Fruit fly (Drosophila melanogaster) whole organism, embryonic: Measurements from ENCODE around the gene CG43672.

Source experiments
- Aef1 ChIP-seq: fragments of 200-800 bp; sonication (Bioruptor generic); IDR thresholded peaks from 3 replicates; pipeline ENCODE4 v1.3.6; 2022; ENCODE audit warnings: missing biosample characterization, missing genetic modification characterization
- Atf-2 ChIP-seq: fragments of 200-800 bp; sonication (Bioruptor generic); optimal IDR thresholded peaks from 2 replicates; lab custom pipeline; 2016; ENCODE audit warnings: missing biosample characterization, missing genetic modification characterization
- Blimp-1 ChIP-seq: fragments of 200-800 bp; sonication (Bioruptor generic); optimal IDR thresholded peaks from 3 replicates; lab custom pipeline; 2018; ENCODE audit warnings: missing biosample characterization, missing genetic modification characterization, mild to moderate bottlenecking, moderate library complexity, missing genetic modification reagents
- CG12155 ChIP-seq: fragments of 200-800 bp; sonication (Bioruptor generic); optimal IDR thresholded peaks from 3 replicates; lab custom pipeline; 2016; ENCODE audit warnings: missing biosample characterization, missing genetic modification characterization
- CG12659 ChIP-seq: fragments of 200-800 bp; sonication (Bioruptor generic); optimal IDR thresholded peaks from 3 replicates; lab custom pipeline; 2017; ENCODE audit warnings: mild to moderate bottlenecking, missing biosample characterization, missing genetic modification reagents, missing genetic modification characterization
- CG13123 ChIP-seq: fragments of 200-800 bp; sonication (Bioruptor generic); optimal IDR thresholded peaks from 2 replicates; lab custom pipeline; 2016; ENCODE audit warnings: missing biosample characterization, missing genetic modification characterization
- CG13296 ChIP-seq: fragments of 200-800 bp; sonication (Bioruptor generic); optimal IDR thresholded peaks from 3 replicates; lab custom pipeline; 2018; ENCODE audit warnings: missing biosample characterization, mild to moderate bottlenecking, missing genetic modification characterization
- CG13424 ChIP-seq: fragments of 200-800 bp; sonication (Bioruptor generic); optimal IDR thresholded peaks from 2 replicates; lab custom pipeline; 2019; ENCODE audit warnings: missing biosample characterization, mild to moderate bottlenecking, missing genetic modification characterization, moderate library complexity
- CG14441 ChIP-seq: fragments of 200-800 bp; sonication (Bioruptor generic); IDR thresholded peaks from 2 replicates; pipeline ENCODE4 v1.3.6; 2022; ENCODE audit warnings: missing biosample characterization, missing genetic modification characterization
- CG14710 ChIP-seq: fragments of 200-800 bp; sonication (Bioruptor generic); optimal IDR thresholded peaks from 3 replicates; lab custom pipeline; 2019; ENCODE audit warnings: missing biosample characterization, mild to moderate bottlenecking, missing genetic modification characterization, moderate library complexity
- CG15601 ChIP-seq: fragments of 200-800 bp; sonication (Bioruptor generic); optimal IDR thresholded peaks from 3 replicates; lab custom pipeline; 2019; ENCODE audit warnings: missing biosample characterization, mild to moderate bottlenecking, missing genetic modification characterization, moderate library complexity
- CG17328 ChIP-seq: fragments of 200-800 bp; sonication (Bioruptor generic); IDR thresholded peaks from 2 replicates; pipeline ENCODE4 v1.3.6; 2022; ENCODE audit warnings: missing biosample characterization, missing genetic modification characterization
- CG17912 ChIP-seq: fragments of 200-800 bp; sonication (Bioruptor generic); optimal IDR thresholded peaks from 2 replicates; lab custom pipeline; 2018; ENCODE audit warnings: missing biosample characterization, mild to moderate bottlenecking, missing genetic modification characterization
- CG32767 ChIP-seq: fragments of 200-800 bp; sonication (Bioruptor generic); IDR thresholded peaks from 2 replicates; pipeline ENCODE4 v1.3.6; 2022; ENCODE audit warnings: missing biosample characterization, missing genetic modification characterization
- CG33557 ChIP-seq: fragments of 200-800 bp; sonication (Bioruptor generic); optimal IDR thresholded peaks from 2 replicates; lab custom pipeline; 2019; ENCODE audit warnings: missing biosample characterization, mild to moderate bottlenecking, missing genetic modification characterization, moderate library complexity
- CG4707 ChIP-seq: fragments of 200-800 bp; sonication (Bioruptor generic); optimal IDR thresholded peaks from 2 replicates; lab custom pipeline; 2018; ENCODE audit warnings: missing biosample characterization, mild to moderate bottlenecking, missing genetic modification characterization, moderate library complexity
- CG6689 ChIP-seq: fragments of 200-800 bp; sonication (Bioruptor generic); IDR thresholded peaks from 2 replicates; pipeline ENCODE4 v1.3.6; 2022; ENCODE audit warnings: missing biosample characterization, missing genetic modification characterization
- CG8089 ChIP-seq: fragments of 200-800 bp; sonication (Bioruptor generic); optimal IDR thresholded peaks from 3 replicates; lab custom pipeline; 2016; ENCODE audit warnings: missing biosample characterization, missing genetic modification characterization
- CG8290 ChIP-seq, 3 experiments: fragments of 200-800 bp; sonication (Bioruptor generic); optimal IDR thresholded peaks; 2 replicates each; lab custom pipeline; 2016 to 2019; ENCODE audit warnings: missing biosample characterization in 3 of 3, missing genetic modification characterization in 3 of 3, mild to moderate bottlenecking in 2 of 3, moderate library complexity in 1 of 3
- CG8924 ChIP-seq: fragments of 200-800 bp; optimal IDR thresholded peaks from 3 replicates; lab custom pipeline; 2019; ENCODE audit warnings: missing biosample characterization, mild to moderate bottlenecking, missing genetic modification characterization, moderate library complexity
- Deaf1 ChIP-seq: fragments of 200-800 bp; optimal IDR thresholded peaks from 3 replicates; lab custom pipeline; 2019; ENCODE audit warnings: missing biosample characterization, mild to moderate bottlenecking, missing genetic modification characterization, moderate library complexity
- Doc3 ChIP-seq: fragments of 200-800 bp; sonication (Bioruptor generic); IDR thresholded peaks from 3 replicates; pipeline ENCODE4 v1.3.6; 2022; ENCODE audit warnings: missing biosample characterization, missing genetic modification characterization; ENCODE audit not compliant: partially characterized antibody
- Dp ChIP-seq: fragments of 200-800 bp; sonication (Bioruptor generic); optimal IDR thresholded peaks from 2 replicates; lab custom pipeline; 2018; ENCODE audit warnings: missing biosample characterization, mild to moderate bottlenecking, missing genetic modification characterization, moderate library complexity
- Fer1 ChIP-seq: fragments of 200-800 bp; sonication (Bioruptor generic); optimal IDR thresholded peaks from 2 replicates; lab custom pipeline; 2017; ENCODE audit warnings: missing biosample characterization, mild to moderate bottlenecking, missing genetic modification characterization
- Fer3 ChIP-seq: fragments of 200-800 bp; sonication (Bioruptor generic); optimal IDR thresholded peaks from 2 replicates; lab custom pipeline; 2018; ENCODE audit warnings: missing biosample characterization, mild to moderate bottlenecking, missing genetic modification characterization, moderate library complexity
- Taf1 ChIP-seq: fragments of 200-800 bp; sonication (Bioruptor generic); IDR thresholded peaks from 2 replicates; pipeline ENCODE4 v1.3.6; 2022; ENCODE audit warnings: missing biosample characterization, missing genetic modification characterization
- chif ChIP-seq, 2 experiments: fragments of 200-800 bp; sonication (Bioruptor generic); optimal IDR thresholded peaks; 3 replicates each; lab custom pipeline; 2016; ENCODE audit warnings: missing biosample characterization in 2 of 2, missing genetic modification characterization in 2 of 2
- dati ChIP-seq: fragments of 200-800 bp; sonication (Bioruptor generic); IDR thresholded peaks from 2 replicates; pipeline ENCODE4 v1.3.6; 2022; ENCODE audit warnings: missing biosample characterization, missing genetic modification characterization
- emc ChIP-seq: fragments of 200-800 bp; sonication (Bioruptor generic); optimal IDR thresholded peaks from 2 replicates; lab custom pipeline; 2016; ENCODE audit warnings: missing biosample characterization, missing genetic modification characterization
- fd64A ChIP-seq: fragments of 200-800 bp; sonication (Bioruptor generic); optimal IDR thresholded peaks from 3 replicates; lab custom pipeline; 2018; ENCODE audit warnings: missing biosample characterization, mild to moderate bottlenecking, missing genetic modification characterization
- ind ChIP-seq: fragments of 200-800 bp; sonication (Bioruptor generic); optimal IDR thresholded peaks from 3 replicates; lab custom pipeline; 2016; ENCODE audit warnings: missing biosample characterization, missing genetic modification characterization
- insv ChIP-seq, 2 experiments: fragments of 200-800 bp; sonication (Bioruptor generic); optimal IDR thresholded peaks; 3 replicates each; lab custom pipeline; 2016 to 2018; ENCODE audit warnings: missing biosample characterization in 2 of 2, missing genetic modification characterization in 2 of 2
- mirr ChIP-seq: fragments of 200-800 bp; sonication (Bioruptor generic); optimal IDR thresholded peaks from 3 replicates; lab custom pipeline; 2018; ENCODE audit warnings: missing biosample characterization, mild to moderate bottlenecking, missing genetic modification characterization
- mld ChIP-seq: fragments of 200-800 bp; sonication (Bioruptor generic); IDR thresholded peaks from 3 replicates; pipeline ENCODE4 v1.3.6; 2022; ENCODE audit warnings: missing biosample characterization, missing genetic modification characterization; ENCODE audit not compliant: partially characterized antibody
- oc ChIP-seq: fragments of 200-800 bp; sonication (Bioruptor generic); optimal IDR thresholded peaks from 2 replicates; lab custom pipeline; 2018; ENCODE audit warnings: missing biosample characterization, mild to moderate bottlenecking, missing genetic modification characterization, moderate library complexity
- odd ChIP-seq: fragments of 200-800 bp; sonication (Bioruptor generic); optimal IDR thresholded peaks from 2 replicates; lab custom pipeline; 2017; ENCODE audit warnings: missing biosample characterization, mild to moderate bottlenecking, missing genetic modification characterization
- pfk ChIP-seq: fragments of 200-800 bp; sonication (Bioruptor generic); optimal IDR thresholded peaks from 2 replicates; lab custom pipeline; 2018; ENCODE audit warnings: missing biosample characterization, mild to moderate bottlenecking, missing genetic modification characterization, moderate library complexity
- ranshi ChIP-seq: fragments of 200-800 bp; sonication (Bioruptor generic); IDR thresholded peaks from 2 replicates; pipeline ENCODE4 v1.3.6; 2022; ENCODE audit warnings: missing biosample characterization, missing genetic modification characterization
- ro ChIP-seq: fragments of 200-800 bp; sonication (Bioruptor generic); IDR thresholded peaks from 2 replicates; pipeline ENCODE4 v1.3.6; 2022; ENCODE audit warnings: missing biosample characterization, missing genetic modification characterization
- salm ChIP-seq: fragments of 200-800 bp; sonication (Bioruptor generic); optimal IDR thresholded peaks from 2 replicates; lab custom pipeline; 2018; ENCODE audit warnings: missing biosample characterization, mild to moderate bottlenecking, missing genetic modification characterization
- scrt ChIP-seq: fragments of 200-800 bp; sonication (Bioruptor generic); optimal IDR thresholded peaks from 2 replicates; lab custom pipeline; 2018; ENCODE audit warnings: missing biosample characterization, mild to moderate bottlenecking, missing genetic modification characterization, moderate library complexity
- slbo ChIP-seq: fragments of 200-800 bp; sonication (Bioruptor generic); IDR thresholded peaks from 2 replicates; pipeline ENCODE4 v1.3.6; 2022; ENCODE audit warnings: missing biosample characterization, missing genetic modification characterization
- vnd ChIP-seq: fragments of 200-800 bp; sonication (Bioruptor generic); IDR thresholded peaks from 3 replicates; pipeline ENCODE4 v1.3.6; 2022; ENCODE audit warnings: missing biosample characterization, missing genetic modification characterization; ENCODE audit not compliant: partially characterized antibody
- z ChIP-seq: fragments of 200-800 bp; sonication (Bioruptor generic); IDR thresholded peaks from 3 replicates; pipeline ENCODE4 v1.3.6; 2022; ENCODE audit warnings: missing biosample characterization, missing genetic modification characterization

Gene CG43672

dm6 chrX:15807915-15808314, 35.2 kb downstream of the CG43672 start (continued):
- no peak for TF ChIP-seq CG33557
- no peak for TF ChIP-seq CG13296 (GFP tag; lab: Kevin White, UChicago)
- no peak for TF ChIP-seq CG14441 (GFP tag; lab: Robert Waterston, UW)

- no peak for TF ChIP-seq emc (GFP tag; lab: Kevin White, UChicago)
- no peak for TF ChIP-seq Fer3 (tag; lab: Kevin White, UChicago)
- no peak for TF ChIP-seq Aef1 (GFP tag; lab: Robert Waterston, UW)
- TF ChIP-seq slbo (GFP tag; lab: Robert Waterston, UW) = no peak
- no peak for TF ChIP-seq pfk
- TF ChIP-seq CG6689 (GFP tag; lab: Robert Waterston, UW) = no peak
- no peak for TF ChIP-seq CG8290 (GFP tag; optimal IDR thresholded peaks at IDR 0.05; lab: Kevin White, UChicago)
- no peak for TF ChIP-seq CG8290 (tag; optimal IDR thresholded peaks at IDR 0.05; lab: Kevin White, UChicago)
- TF ChIP-seq ind (GFP tag; lab: Kevin White, UChicago) = no peak
- TF ChIP-seq vnd (GFP tag; lab: Robert Waterston, UW) = no peak
- no peak for TF ChIP-seq CG12659 (GFP tag; lab: Kevin White, UChicago)
Observed at dm6 chrX:15809255-15809654, 36.5 kb downstream of the CG43672 start, which contains the start of gene CG8509. Gene CG8509 (plus strand): TSS chrX:15809555.

- TF ChIP-seq ro (GFP tag; lab: Robert Waterston, UW) = no peak
- TF ChIP-seq fd64A (GFP tag; lab: Kevin White, UChicago) = no peak
- no peak for TF ChIP-seq ranshi (GFP tag; lab: Robert Waterston, UW)
- peak; percentile 10 for TF ChIP-seq CG14710
- no peak for TF ChIP-seq odd (GFP tag; lab: Kevin White, UChicago)
- no peak for TF ChIP-seq CG8089 (GFP tag; lab: Kevin White, UChicago)
- peak; percentile 44 for TF ChIP-seq mirr (GFP tag; lab: Kevin White, UChicago)
- no peak for TF ChIP-seq oc (tag; lab: Kevin White, UChicago)
- TF ChIP-seq Fer1 (GFP tag; lab: Kevin White, UChicago) = peak; percentile 12
- peak in 1 of 2 experiments; percentile 64 for TF ChIP-seq insv (GFP tag; optimal IDR thresholded peaks at IDR 0.05; lab: Kevin White, UChicago)
- TF ChIP-seq CG15601 = no peak
- no peak for TF ChIP-seq Dp
- TF ChIP-seq Taf1 (GFP tag; lab: Robert Waterston, UW) = no peak
- no peak for TF ChIP-seq CG17912
- TF ChIP-seq mld (GFP tag; lab: Robert Waterston, UW) = no peak
- TF ChIP-seq scrt = no peak
- no peak for TF ChIP-seq CG13123 (GFP tag; lab: Kevin White, UChicago)
- no peak for TF ChIP-seq CG17328
- TF ChIP-seq CG8924 (tag; lab: Kevin White, UChicago) = peak; percentile 5
- no peak for TF ChIP-seq CG32767 (GFP tag; lab: Robert Waterston, UW)
- TF ChIP-seq CG13424 (tag; lab: Kevin White, UChicago) = no peak
- TF ChIP-seq CG4707 (GFP tag; lab: Kevin White, UChicago) = peak; percentile 20
- no peak for TF ChIP-seq dati (GFP tag; lab: Robert Waterston, UW)
- no peak for TF ChIP-seq Blimp-1 (GFP tag; lab: Kevin White, UChicago)
- no peak for TF ChIP-seq Doc3 (GFP tag; lab: Robert Waterston, UW)
- TF ChIP-seq z (GFP tag; lab: Robert Waterston, UW) = peak; percentile 56; the same call in 1 of the 3 replicates
- TF ChIP-seq Atf-2 = no peak
- TF ChIP-seq CG12155 (GFP tag; lab: Kevin White, UChicago) = no peak
- no peak for TF ChIP-seq CG8290 (GFP tag; optimal IDR thresholded peaks at IDR 0.05; lab: Kevin White, UChicago)
- TF ChIP-seq CG8290 (tag; optimal IDR thresholded peaks at IDR 0.05; lab: Kevin White, UChicago) = no peak
- no peak for TF ChIP-seq salm (tag; lab: Kevin White, UChicago)
- no peak for TF ChIP-seq chif (GFP tag; optimal IDR thresholded peaks at IDR 0.05; lab: Kevin White, UChicago)
- peak; percentile 51 for TF ChIP-seq Deaf1
Observed at dm6 chrX:15811666-15812614, 39.2 kb downstream of the CG43672 start.
